Fruit fly (Drosophila melanogaster) whole organism, embryonic: ENCODE data around the gene dpr3.

ENCODE experiments used
- Bteb2 ChIP-seq: fragments of 200-800 bp; sonication (Bioruptor generic); optimal IDR thresholded peaks from 2 replicates; lab custom pipeline; 2016; ENCODE audit warnings: missing biosample characterization, missing genetic modification characterization
- CG10431 ChIP-seq: fragments of 200-800 bp; sonication (Bioruptor generic); optimal IDR thresholded peaks from 3 replicates; lab custom pipeline; 2018; ENCODE audit warnings: missing biosample characterization, mild to moderate bottlenecking, missing genetic modification characterization
- CG10543 ChIP-seq: fragments of 200-800 bp; sonication (Bioruptor generic); optimal IDR thresholded peaks from 3 replicates; lab custom pipeline; 2017; ENCODE audit warnings: missing biosample characterization, mild to moderate bottlenecking, missing genetic modification characterization, moderate library complexity
- CG10979 ChIP-seq: fragments of 200-800 bp; sonication (Bioruptor generic); optimal IDR thresholded peaks from 2 replicates; lab custom pipeline; 2018; ENCODE audit warnings: missing biosample characterization, mild to moderate bottlenecking, missing genetic modification characterization, moderate library complexity
- CG11504 ChIP-seq: fragments of 200-800 bp; sonication (Bioruptor generic); optimal IDR thresholded peaks from 3 replicates; lab custom pipeline; 2019; ENCODE audit warnings: missing biosample characterization, mild to moderate bottlenecking, missing genetic modification characterization, moderate library complexity
- CG11695 ChIP-seq: fragments of 200-800 bp; sonication (Bioruptor generic); IDR thresholded peaks from 3 replicates; pipeline ENCODE4 v1.3.6; 2022; ENCODE audit warnings: missing biosample characterization, missing genetic modification characterization
- CG12155 ChIP-seq: fragments of 200-800 bp; sonication (Bioruptor generic); optimal IDR thresholded peaks from 3 replicates; lab custom pipeline; 2016; ENCODE audit warnings: missing biosample characterization, missing genetic modification characterization
- CG1233 ChIP-seq: fragments of 200-800 bp; sonication (Bioruptor generic); optimal IDR thresholded peaks from 4 replicates; lab custom pipeline; 2018; ENCODE audit warnings: missing biosample characterization, mild to moderate bottlenecking, missing genetic modification characterization
- CG12744 ChIP-seq: fragments of 200-800 bp; sonication (Bioruptor generic); optimal IDR thresholded peaks from 2 replicates; lab custom pipeline; 2016; ENCODE audit warnings: missing biosample characterization, missing genetic modification characterization
- CG14965 ChIP-seq: fragments of 200-800 bp; sonication (Bioruptor generic); optimal IDR thresholded peaks from 2 replicates; lab custom pipeline; 2016; ENCODE audit warnings: missing biosample characterization, missing genetic modification characterization, borderline replicate concordance
- CG1603 ChIP-seq: fragments of 200-800 bp; sonication (Bioruptor generic); optimal IDR thresholded peaks from 2 replicates; lab custom pipeline; 2019; ENCODE audit warnings: missing biosample characterization, mild to moderate bottlenecking, missing genetic modification characterization, moderate library complexity
- CG17612 ChIP-seq: fragments of 200-800 bp; sonication (Bioruptor generic); IDR thresholded peaks from 2 replicates; pipeline ENCODE4 v1.3.6; 2022; ENCODE audit warnings: missing biosample characterization, missing genetic modification characterization
- CG34224 ChIP-seq: fragments of 200-800 bp; sonication (Bioruptor generic); IDR thresholded peaks from 3 replicates; pipeline ENCODE4 v1.3.6; 2022; ENCODE audit warnings: missing biosample characterization, missing genetic modification characterization; ENCODE audit not compliant: partially characterized antibody
- CG4424 ChIP-seq: fragments of 200-800 bp; sonication (Bioruptor generic); optimal IDR thresholded peaks from 3 replicates; lab custom pipeline; 2016; ENCODE audit warnings: missing biosample characterization, missing genetic modification characterization
- CG4730 ChIP-seq: fragments of 200-800 bp; sonication (Bioruptor generic); IDR thresholded peaks from 2 replicates; pipeline ENCODE4 v1.3.6; 2022; ENCODE audit warnings: missing biosample characterization, missing genetic modification characterization
- CG6683 ChIP-seq: fragments of 200-800 bp; sonication (Bioruptor generic); optimal IDR thresholded peaks from 2 replicates; lab custom pipeline; 2017; ENCODE audit warnings: missing biosample characterization, mild to moderate bottlenecking, missing genetic modification characterization, missing genetic modification reagents
- CG7928 ChIP-seq: fragments of 200-800 bp; sonication (Bioruptor generic); optimal IDR thresholded peaks from 2 replicates; lab custom pipeline; 2017; ENCODE audit warnings: missing biosample characterization, mild to moderate bottlenecking, missing genetic modification characterization
- CG9797 ChIP-seq: fragments of 200-800 bp; sonication (Bioruptor generic); optimal IDR thresholded peaks from 3 replicates; lab custom pipeline; 2018; ENCODE audit warnings: missing biosample characterization, mild to moderate bottlenecking, missing genetic modification characterization
- Camta ChIP-seq: fragments of 200-800 bp; sonication (Bioruptor generic); optimal IDR thresholded peaks from 2 replicates; lab custom pipeline; 2016; ENCODE audit warnings: missing biosample characterization, missing genetic modification characterization
- D19A ChIP-seq: fragments of 200-800 bp; optimal IDR thresholded peaks from 3 replicates; lab custom pipeline; 2019; ENCODE audit warnings: missing biosample characterization, mild to moderate bottlenecking, missing genetic modification characterization, moderate library complexity
- Dip3 ChIP-seq: fragments of 200-800 bp; sonication (Bioruptor generic); optimal IDR thresholded peaks from 3 replicates; lab custom pipeline; 2016; ENCODE audit warnings: missing biosample characterization, missing genetic modification characterization
- ERR ChIP-seq: fragments of 200-800 bp; sonication (Bioruptor generic); optimal IDR thresholded peaks from 2 replicates; lab custom pipeline; 2016; ENCODE audit warnings: missing biosample characterization, missing genetic modification characterization
- HmgZ ChIP-seq: fragments of 200-800 bp; sonication (Bioruptor generic); optimal IDR thresholded peaks from 2 replicates; lab custom pipeline; 2018; ENCODE audit warnings: missing biosample characterization, mild to moderate bottlenecking, missing genetic modification characterization
- Hmr ChIP-seq: fragments of 200-800 bp; sonication (Bioruptor generic); optimal IDR thresholded peaks from 3 replicates; lab custom pipeline; 2017; ENCODE audit warnings: mild to moderate bottlenecking, missing biosample characterization, missing genetic modification reagents, missing genetic modification characterization
- Lhr ChIP-seq: fragments of 200-800 bp; sonication (Bioruptor generic); optimal IDR thresholded peaks from 3 replicates; lab custom pipeline; 2017; ENCODE audit warnings: mild to moderate bottlenecking, missing biosample characterization, missing genetic modification reagents, missing genetic modification characterization
- Mrtf ChIP-seq: fragments of 200-800 bp; sonication (Bioruptor generic); IDR thresholded peaks from 3 replicates; pipeline ENCODE4 v1.3.6; 2022; ENCODE audit warnings: missing biosample characterization, missing genetic modification characterization
- NFAT ChIP-seq: fragments of 200-800 bp; sonication (Bioruptor generic); IDR thresholded peaks from 2 replicates; pipeline ENCODE4 v1.3.6; 2022; ENCODE audit warnings: missing biosample characterization, missing genetic modification characterization
- Nf-YB ChIP-seq: fragments of 200-800 bp; sonication (Bioruptor generic); optimal IDR thresholded peaks from 3 replicates; lab custom pipeline; 2019; ENCODE audit warnings: missing biosample characterization, mild to moderate bottlenecking, missing genetic modification characterization, moderate library complexity
- NfI ChIP-seq: fragments of 200-800 bp; sonication (Bioruptor generic); optimal IDR thresholded peaks from 3 replicates; lab custom pipeline; 2018; ENCODE audit warnings: missing biosample characterization, mild to moderate bottlenecking, missing genetic modification characterization, moderate library complexity
- YL-1 ChIP-seq: fragments of 200-800 bp; sonication (Bioruptor generic); optimal IDR thresholded peaks from 3 replicates; lab custom pipeline; 2017; ENCODE audit warnings: missing biosample characterization, mild to moderate bottlenecking, missing genetic modification characterization
- al ChIP-seq: fragments of 200-800 bp; sonication (Bioruptor generic); IDR thresholded peaks from 2 replicates; pipeline ENCODE4 v1.3.6; 2022; ENCODE audit warnings: missing biosample characterization, missing genetic modification characterization
- amos ChIP-seq: fragments of 200-800 bp; sonication (Bioruptor generic); IDR thresholded peaks from 2 replicates; pipeline ENCODE4 v1.3.6; 2022; ENCODE audit warnings: missing biosample characterization, missing genetic modification characterization; ENCODE audit not compliant: partially characterized antibody
- bowl ChIP-seq: fragments of 200-800 bp; sonication (Bioruptor generic); IDR thresholded peaks from 2 replicates; pipeline ENCODE4 v1.3.6; 2022; ENCODE audit warnings: missing biosample characterization, missing genetic modification characterization
- chinmo ChIP-seq: fragments of 200-800 bp; sonication (Bioruptor generic); IDR thresholded peaks from 4 replicates; pipeline ENCODE4 v1.3.6; 2022; ENCODE audit warnings: missing biosample characterization, missing genetic modification characterization; ENCODE audit not compliant: partially characterized antibody
- chm ChIP-seq: fragments of 200-800 bp; sonication (Bioruptor generic); IDR thresholded peaks from 2 replicates; pipeline ENCODE4 v1.3.6; 2022; ENCODE audit warnings: missing biosample characterization, missing genetic modification characterization
- ewg ChIP-seq: fragments of 200-800 bp; sonication (Bioruptor generic); optimal IDR thresholded peaks from 3 replicates; lab custom pipeline; 2017; ENCODE audit warnings: mild to moderate bottlenecking, missing biosample characterization, missing genetic modification reagents, missing genetic modification characterization
- gce ChIP-seq: fragments of 200-800 bp; sonication (Bioruptor generic); IDR thresholded peaks from 3 replicates; pipeline ENCODE4 v1.3.6; 2022; ENCODE audit warnings: missing biosample characterization, missing genetic modification characterization
- grau ChIP-seq: fragments of 200-800 bp; optimal IDR thresholded peaks from 3 replicates; lab custom pipeline; 2019; ENCODE audit warnings: missing biosample characterization, mild to moderate bottlenecking, missing genetic modification characterization, moderate library complexity
- gt ChIP-seq: fragments of 200-800 bp; sonication (Bioruptor generic); IDR thresholded peaks from 2 replicates; pipeline ENCODE4 v1.3.6; 2022; ENCODE audit warnings: missing biosample characterization, missing genetic modification characterization
- kay ChIP-seq: fragments of 200-800 bp; sonication (Bioruptor generic); optimal IDR thresholded peaks from 2 replicates; lab custom pipeline; 2016; ENCODE audit warnings: missing biosample characterization, missing genetic modification characterization
- klu ChIP-seq: fragments of 200-800 bp; sonication (Bioruptor generic); IDR thresholded peaks from 2 replicates; pipeline ENCODE4 v1.3.6; 2022; ENCODE audit warnings: missing biosample characterization, missing genetic modification characterization
- maf-S ChIP-seq: fragments of 200-800 bp; sonication (Bioruptor generic); optimal IDR thresholded peaks from 2 replicates; lab custom pipeline; 2016; ENCODE audit warnings: missing biosample characterization, missing genetic modification characterization
- nerfin-2 ChIP-seq: fragments of 200-800 bp; sonication (Bioruptor generic); IDR thresholded peaks from 2 replicates; pipeline ENCODE4 v1.3.6; 2022; ENCODE audit warnings: missing biosample characterization, missing genetic modification characterization; ENCODE audit not compliant: partially characterized antibody
- peb ChIP-seq: fragments of 200-800 bp; sonication (Bioruptor generic); IDR thresholded peaks from 2 replicates; pipeline ENCODE4 v1.3.6; 2022; ENCODE audit warnings: missing biosample characterization, missing genetic modification characterization
- sd ChIP-seq: fragments of 200-800 bp; sonication (Bioruptor generic); optimal IDR thresholded peaks from 3 replicates; lab custom pipeline; 2018; ENCODE audit warnings: missing biosample characterization, mild to moderate bottlenecking, missing genetic modification characterization, moderate library complexity
- shn ChIP-seq: fragments of 200-800 bp; sonication (Bioruptor generic); optimal IDR thresholded peaks from 3 replicates; lab custom pipeline; 2016; ENCODE audit warnings: missing biosample characterization, missing genetic modification characterization
- sqz ChIP-seq: fragments of 200-800 bp; sonication (Bioruptor generic); optimal IDR thresholded peaks from 3 replicates; lab custom pipeline; 2018; ENCODE audit warnings: missing biosample characterization, mild to moderate bottlenecking, missing genetic modification characterization
- ssp ChIP-seq: fragments of 200-800 bp; sonication (Bioruptor generic); IDR thresholded peaks from 2 replicates; pipeline ENCODE4 v1.3.6; 2022; ENCODE audit warnings: missing biosample characterization, missing genetic modification characterization
- stc ChIP-seq: fragments of 200-800 bp; sonication (Bioruptor generic); IDR thresholded peaks from 2 replicates; pipeline ENCODE4 v1.3.6; 2022; ENCODE audit warnings: missing biosample characterization, missing genetic modification characterization
- tio ChIP-seq: fragments of 200-800 bp; sonication (Bioruptor generic); optimal IDR thresholded peaks from 2 replicates; lab custom pipeline; 2017; ENCODE audit warnings: missing biosample characterization, missing genetic modification characterization, inconsistent platforms

dpr3 gene

DNA sequence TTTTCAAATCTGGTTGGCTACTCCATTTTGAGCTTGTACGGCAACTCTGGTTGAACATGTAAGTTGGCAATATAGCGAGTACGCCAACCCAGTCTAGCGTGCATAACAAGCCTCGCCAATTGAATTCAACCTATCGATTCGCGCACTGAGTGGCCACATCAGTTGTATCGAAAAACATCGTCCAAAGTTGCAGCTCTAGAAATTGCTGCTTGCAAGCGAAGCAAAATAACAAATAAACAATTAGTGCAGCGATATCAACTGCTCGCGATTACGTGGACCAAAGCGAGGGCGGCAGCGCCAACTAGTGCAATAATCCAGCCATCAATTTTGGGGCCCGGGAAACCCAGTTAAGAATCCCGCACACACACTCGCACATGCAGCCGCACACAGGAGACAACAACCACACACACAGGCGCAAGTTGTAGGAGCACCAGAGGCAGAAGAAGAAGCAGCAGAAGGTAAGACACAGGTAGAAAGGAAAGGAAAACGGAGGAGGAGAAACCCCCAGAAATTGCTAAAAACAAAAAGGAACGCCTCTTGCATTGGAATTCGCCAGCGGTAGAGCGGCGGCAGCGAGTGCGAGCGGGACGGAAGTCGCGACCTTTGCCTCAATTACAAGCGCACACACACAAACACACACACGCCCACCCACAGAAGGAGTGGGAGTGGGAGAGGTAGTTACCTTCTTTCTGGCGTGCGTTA lies 72.0 kb downstream of the dpr3 start (continued):
- TF ChIP-seq CG11504: peak; percentile 49
- no peak for TF ChIP-seq D19A (tag; lab: Kevin White, UChicago)
- no peak for TF ChIP-seq stc
- TF ChIP-seq grau: peak; percentile 34
- TF ChIP-seq klu: no peak
- no peak for TF ChIP-seq CG4424 (GFP tag; lab: Kevin White, UChicago)
- TF ChIP-seq YL-1 (GFP tag; lab: Kevin White, UChicago): peak; percentile 59
- peak; percentile 19 for TF ChIP-seq CG7928 (GFP tag; lab: Kevin White, UChicago)
- no peak for TF ChIP-seq Mrtf (GFP tag; lab: Robert Waterston, UW)
- peak; percentile 22 for TF ChIP-seq maf-S (GFP tag; lab: Kevin White, UChicago)
- TF ChIP-seq CG12155 (GFP tag; lab: Kevin White, UChicago): peak; percentile 46
- TF ChIP-seq tio (GFP tag; lab: Kevin White, UChicago): no peak
- peak; percentile 63 for TF ChIP-seq CG9797 (GFP tag; lab: Kevin White, UChicago)
- no peak for TF ChIP-seq kay (GFP tag; lab: Kevin White, UChicago)
- no peak for TF ChIP-seq CG11695 (GFP tag; lab: Robert Waterston, UW)
- no peak for TF ChIP-seq gce (GFP tag; lab: Robert Waterston, UW)
- TF ChIP-seq NFAT: peak; percentile 12; the same call in 1 of the 2 replicates
- TF ChIP-seq CG10543 (GFP tag; lab: Kevin White, UChicago): no peak
- peak; percentile 82 for TF ChIP-seq HmgZ (tag; lab: Kevin White, UChicago)
- no peak for TF ChIP-seq NfI
- TF ChIP-seq bowl (GFP tag; lab: Robert Waterston, UW): no peak
- no peak for TF ChIP-seq peb
- no peak for TF ChIP-seq CG10431 (GFP tag; lab: Kevin White, UChicago)
- TF ChIP-seq Dip3 (GFP tag; lab: Kevin White, UChicago): peak; percentile 21
- TF ChIP-seq nerfin-2 (GFP tag; lab: Robert Waterston, UW): peak; percentile 76
- peak; percentile 87 for TF ChIP-seq CG34224 (GFP tag; lab: Robert Waterston, UW)
- TF ChIP-seq Bteb2 (GFP tag; lab: Kevin White, UChicago): no peak
- TF ChIP-seq gt: no peak
- no peak for TF ChIP-seq chm (GFP tag; lab: Robert Waterston, UW)
- no peak for TF ChIP-seq CG1233 (GFP tag; lab: Kevin White, UChicago)
- TF ChIP-seq sqz (GFP tag; lab: Kevin White, UChicago): no peak
- no peak for TF ChIP-seq CG6683 (GFP tag; lab: Kevin White, UChicago)
- TF ChIP-seq ssp (GFP tag; lab: Robert Waterston, UW): peak; percentile 31; the same call in 1 of the 2 replicates
- no peak for TF ChIP-seq CG12744 (GFP tag; lab: Kevin White, UChicago)
- peak; percentile 35 for TF ChIP-seq Nf-YB (GFP tag; lab: Kevin White, UChicago)
- TF ChIP-seq Hmr: peak; percentile 79
- TF ChIP-seq chinmo (GFP tag; lab: Robert Waterston, UW): peak; percentile 93
- TF ChIP-seq ewg (GFP tag; lab: Kevin White, UChicago): no peak
- no peak for TF ChIP-seq CG10979 (tag; lab: Kevin White, UChicago)
- TF ChIP-seq Lhr: peak; percentile 94
- peak; percentile 97 for TF ChIP-seq amos
- TF ChIP-seq shn (GFP tag; lab: Kevin White, UChicago): peak; percentile 10
- TF ChIP-seq al: no peak
- TF ChIP-seq CG14965 (GFP tag; lab: Kevin White, UChicago): no peak
- peak; percentile 54 for TF ChIP-seq sd (tag; lab: Kevin White, UChicago)
- TF ChIP-seq CG4730 (GFP tag; lab: Robert Waterston, UW): no peak
- no peak for TF ChIP-seq ERR
- TF ChIP-seq CG17612 (GFP tag; lab: Robert Waterston, UW): no peak
- peak; percentile 95 for TF ChIP-seq CG1603 (tag; lab: Kevin White, UChicago)
- TF ChIP-seq Camta (GFP tag; lab: Kevin White, UChicago): no peak
